Fruit fly (Drosophila melanogaster): ENCODE results near the gene Dip-B.

Dip-B gene

DNA sequence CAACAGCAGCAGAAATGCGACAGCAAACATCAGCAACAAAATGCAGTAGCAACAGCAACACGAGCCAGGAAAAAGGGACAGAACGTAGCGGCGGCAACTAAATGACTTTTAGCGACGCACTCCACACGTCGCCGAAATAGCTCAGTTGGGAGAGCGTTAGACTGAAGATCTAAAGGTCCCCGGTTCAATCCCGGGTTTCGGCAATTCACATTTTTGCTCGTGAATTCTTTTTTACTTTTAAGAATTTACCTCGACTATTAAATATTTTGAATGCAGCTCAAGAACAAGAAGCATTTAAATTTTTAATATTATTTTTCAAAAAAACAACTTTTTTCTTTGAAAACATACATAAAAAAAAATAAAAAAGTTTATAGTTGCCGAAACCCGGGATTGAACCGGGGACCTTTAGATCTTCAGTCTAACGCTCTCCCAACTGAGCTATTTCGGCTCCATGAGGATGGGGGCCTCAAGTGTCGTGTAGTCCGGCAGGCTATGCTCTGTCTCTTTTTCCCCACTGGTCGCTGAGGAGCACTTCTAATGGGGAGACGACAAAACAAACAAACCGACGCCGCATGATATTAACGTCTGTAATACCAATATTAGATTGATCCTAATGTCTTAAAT lies 15.8 kb downstream of the Dip-B start:
- TF ChIP-seq CG42726 (GFP tag; IDR thresholded peaks at IDR 0.05; ENCODE audit: partially characterized antibody): peak; percentile 59; the same call in 1 of the 2 replicates
- TF ChIP-seq Poxn (GFP tag; IDR thresholded peaks at IDR 0.05): no peak
- no peak for TF ChIP-seq CG8281 (tag; optimal IDR thresholded peaks at IDR 0.05)
- TF ChIP-seq CG18764 (GFP tag; optimal IDR thresholded peaks at IDR 0.05): no peak
- no peak for TF ChIP-seq Tbp (GFP tag; optimal IDR thresholded peaks at IDR 0.05)
- no peak for TF ChIP-seq CG4820 (GFP tag; optimal IDR thresholded peaks at IDR 0.05)
- TF ChIP-seq CG1602 (GFP tag; optimal IDR thresholded peaks at IDR 0.05): no peak
- peak; percentile 50; the same call in 2 of the 3 replicates for TF ChIP-seq CG34224 (GFP tag; IDR thresholded peaks at IDR 0.05; ENCODE audit: partially characterized antibody)
- no peak for TF ChIP-seq Hr78 (GFP tag; optimal IDR thresholded peaks at IDR 0.05)
- no peak for TF ChIP-seq CG4707 (GFP tag; optimal IDR thresholded peaks at IDR 0.05)
- TF ChIP-seq CG11695 (GFP tag; IDR thresholded peaks at IDR 0.05): no peak
- no peak for TF ChIP-seq CG18262 (tag; optimal IDR thresholded peaks at IDR 0.05)
- no peak for TF ChIP-seq CG10267 (tag; optimal IDR thresholded peaks at IDR 0.05)
- no peak for TF ChIP-seq gsb (GFP tag; IDR thresholded peaks at IDR 0.05)
- no peak for TF ChIP-seq Hr3 (GFP tag; optimal IDR thresholded peaks at IDR 0.05)
- TF ChIP-seq CG13624 (GFP tag; optimal IDR thresholded peaks at IDR 0.05): no peak
- no peak for TF ChIP-seq eve (GFP tag; optimal IDR thresholded peaks at IDR 0.05)
- no peak for TF ChIP-seq gce (GFP tag; IDR thresholded peaks at IDR 0.05)
- TF ChIP-seq onecut (GFP tag; IDR thresholded peaks at IDR 0.05): no peak
- no peak for TF ChIP-seq CG14667 (GFP tag; IDR thresholded peaks at IDR 0.05)
- TF ChIP-seq CG11456 (GFP tag; IDR thresholded peaks at IDR 0.05): no peak
- peak; percentile 45 for TF ChIP-seq sens (GFP tag)
- no peak for TF ChIP-seq tin (GFP tag; optimal IDR thresholded peaks at IDR 0.05)
- TF ChIP-seq tap (tag; optimal IDR thresholded peaks at IDR 0.05): no peak
- peak; percentile 71; the same call in 1 of the 3 replicates for TF ChIP-seq mld (GFP tag; IDR thresholded peaks at IDR 0.05; ENCODE audit: partially characterized antibody)
- no peak for TF ChIP-seq CG10959 (GFP tag; IDR thresholded peaks at IDR 0.05)
- TF ChIP-seq Bdp1 (GFP tag; optimal IDR thresholded peaks at IDR 0.05): peak; percentile 97
- no peak for TF ChIP-seq Oaz (GFP tag; IDR thresholded peaks at IDR 0.05)
- TF ChIP-seq Six4 (GFP tag; optimal IDR thresholded peaks at IDR 0.05): no peak
- no peak for TF ChIP-seq sima (GFP tag; optimal IDR thresholded peaks at IDR 0.05)
- TF ChIP-seq CG14860 (GFP tag; IDR thresholded peaks at IDR 0.05; ENCODE audit: partially characterized antibody): peak; percentile 75
- TF ChIP-seq cad (GFP tag; optimal IDR thresholded peaks at IDR 0.05): no peak
- TF ChIP-seq HLH4C (GFP tag; IDR thresholded peaks at IDR 0.05; ENCODE audit: partially characterized antibody): peak; percentile 66
- TF ChIP-seq lab (GFP tag; optimal IDR thresholded peaks at IDR 0.05): no peak
- TF ChIP-seq Ptx1 (GFP tag; IDR thresholded peaks at IDR 0.05): no peak
- TF ChIP-seq cas (GFP tag; IDR thresholded peaks at IDR 0.05): no peak
- TF ChIP-seq CG6175 (GFP tag; IDR thresholded peaks at IDR 0.05): no peak
- no peak for TF ChIP-seq CG34422 (GFP tag; IDR thresholded peaks at IDR 0.05)
- no peak for TF ChIP-seq chn (GFP tag; optimal IDR thresholded peaks at IDR 0.05)
- TF ChIP-seq unc-4 (GFP tag; IDR thresholded peaks at IDR 0.05; ENCODE audit: partially characterized antibody): peak; percentile 36; the same call in 1 of the 2 replicates
- no peak for TF ChIP-seq pros (GFP tag; optimal IDR thresholded peaks at IDR 0.05)
- TF ChIP-seq bbx (GFP tag; IDR thresholded peaks at IDR 0.05; ENCODE audit: partially characterized antibody): peak; percentile 82
- TF ChIP-seq CG16813 (GFP tag; IDR thresholded peaks at IDR 0.05; ENCODE audit: partially characterized antibody): peak; percentile 86
- no peak for TF ChIP-seq YL-1 (GFP tag; optimal IDR thresholded peaks at IDR 0.05)
- peak; percentile 67 for TF ChIP-seq Bgb (GFP tag; IDR thresholded peaks at IDR 0.05; ENCODE audit: partially characterized antibody)
- peak; percentile 28 for TF ChIP-seq Med (GFP tag)
- TF ChIP-seq NK7.1 (GFP tag; optimal IDR thresholded peaks at IDR 0.05): no peak
- TF ChIP-seq nerfin-2 (GFP tag; IDR thresholded peaks at IDR 0.05; ENCODE audit: partially characterized antibody): peak; percentile 79
- no peak for TF ChIP-seq lbe (GFP tag; optimal IDR thresholded peaks at IDR 0.05)
- TF ChIP-seq ftz-f1 (GFP tag; optimal IDR thresholded peaks at IDR 0.05): no peak

Data from whole organism, embryonic.